Fruit fly (Drosophila melanogaster) S2 (cell line): ENCODE results near the gene klar.

Experiments used
- CG8478 ChIP-seq: fragments of >200 bp; optimal IDR thresholded peaks from 2 replicates; lab custom pipeline; 2018
- CTCF ChIP-seq, 2 experiments: fragments of >200 bp; optimal IDR thresholded peaks; 2 replicates each; lab custom pipeline; 2018

DNA sequence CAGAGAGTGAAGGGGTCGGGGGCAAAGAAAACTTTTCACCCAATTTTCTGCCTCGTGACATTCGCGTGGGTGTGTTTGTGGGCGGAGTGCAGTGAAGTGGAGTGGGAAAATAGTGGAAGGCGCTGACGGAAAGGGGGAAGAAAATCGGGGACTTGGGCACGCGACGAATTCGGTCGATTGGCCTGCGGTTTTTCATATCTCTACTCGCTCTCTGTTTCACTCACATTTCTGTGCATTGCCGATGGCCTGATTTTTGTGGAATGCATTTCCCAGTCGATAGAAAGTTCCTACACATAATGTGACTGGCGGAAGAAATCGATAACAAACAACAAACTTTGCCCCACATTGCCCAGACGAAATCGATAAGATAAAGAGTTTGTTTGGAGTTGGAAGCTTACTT, 67.3 kb downstream of the klar start:
- TF ChIP-seq CTCF (optimal IDR thresholded peaks at IDR 0.05; lab: Kevin White, UChicago), result no peak
- TF ChIP-seq CG8478 (lab: Kevin White, UChicago), result no peak
